Worm (Caenorhabditis elegans): ENCODE measurements around the gene str-150.

ce11 chrV:16599835-16600234, 16.8 kb downstream of the str-150 start:
- TF ChIP-seq flt-1 (GFP tag; IDR thresholded peaks at IDR 0.05) (no peak), cog-1 (tag; optimal IDR thresholded peaks at IDR 0.05) (no peak), ref-1 (GFP tag; conservative IDR thresholded peaks at IDR 0.05) (no peak), ztf-23 (GFP tag; IDR thresholded peaks at IDR 0.05) (no peak), tab-1 (GFP tag; IDR thresholded peaks at IDR 0.05) (no peak), med-1 (GFP tag; optimal IDR thresholded peaks at IDR 0.05; ENCODE audit: insufficient read depth) (no peak), ztf-29 (GFP tag; IDR thresholded peaks at IDR 0.05) (no peak)
